Worm (Caenorhabditis elegans) whole organism, late embryonic: Measurements from ENCODE around the gene C03B1.17.

ENCODE experiments used
- F13H6.1 ChIP-seq: sonication (generic microtip); optimal IDR thresholded peaks from 2 replicates; lab custom pipeline; 2016; ENCODE audit warnings: missing genetic modification characterization, missing compliant biosample characterization
- Y22D7AL.16 ChIP-seq: sonication (generic microtip); optimal IDR thresholded peaks from 2 replicates; lab custom pipeline; 2016; ENCODE audit warnings: missing genetic modification characterization, missing compliant biosample characterization
- ama-1 ChIP-seq: fragments of 150-350 bp; optimal IDR thresholded peaks from 2 replicates; lab custom pipeline; 2014
- ceh-19 ChIP-seq: fragments of 200-800 bp; sonication (Bioruptor generic); optimal IDR thresholded peaks from 2 replicates; lab custom pipeline; 2018; ENCODE audit warnings: mild to moderate bottlenecking, missing genetic modification characterization, missing compliant biosample characterization
- ceh-45 ChIP-seq: fragments of 200-800 bp; sonication (Bioruptor generic); IDR thresholded peaks from 2 replicates; pipeline ENCODE4 v1.3.6; 2022; ENCODE audit warnings: missing genetic modification reagents, missing genetic modification characterization, missing compliant biosample characterization
- dmd-4 ChIP-seq: sonication (generic microtip); optimal IDR thresholded peaks from 2 replicates; lab custom pipeline; 2016; ENCODE audit warnings: borderline replicate concordance, missing genetic modification characterization, missing compliant biosample characterization
- gmeb-2 ChIP-seq: sonication (generic microtip); optimal IDR thresholded peaks from 2 replicates; lab custom pipeline; 2016; ENCODE audit warnings: missing genetic modification characterization, inconsistent platforms, missing compliant biosample characterization
- madf-2 ChIP-seq: sonication (generic microtip); optimal IDR thresholded peaks from 2 replicates; lab custom pipeline; 2017; ENCODE audit warnings: missing genetic modification characterization, missing compliant biosample characterization
- nhr-11 ChIP-seq: fragments of 150-350 bp; optimal IDR thresholded peaks from 2 replicates; lab custom pipeline; 2014; ENCODE audit warnings: missing biosample characterization, missing genetic modification characterization
- pag-3 ChIP-seq: sonication (generic microtip); optimal IDR thresholded peaks from 2 replicates; lab custom pipeline; 2016; ENCODE audit warnings: missing compliant biosample characterization, missing genetic modification characterization, borderline replicate concordance
- pqm-1 ChIP-seq: sonication (generic microtip); optimal IDR thresholded peaks from 2 replicates; lab custom pipeline; 2016; ENCODE audit warnings: missing genetic modification characterization, missing compliant biosample characterization
- ref-2 ChIP-seq: sonication (generic microtip); optimal IDR thresholded peaks from 2 replicates; lab custom pipeline; 2016; ENCODE audit warnings: missing genetic modification characterization, missing compliant biosample characterization
- rnt-1 ChIP-seq: sonication (generic microtip); optimal IDR thresholded peaks from 2 replicates; lab custom pipeline; 2016; ENCODE audit warnings: missing genetic modification characterization, missing compliant biosample characterization
- zip-5 ChIP-seq: sonication (generic microtip); optimal IDR thresholded peaks from 2 replicates; lab custom pipeline; 2016; ENCODE audit warnings: missing genetic modification characterization, missing compliant biosample characterization

- TF ChIP-seq pag-3 (tag; lab: Kevin White, UChicago) = no peak
- TF ChIP-seq ref-2 = no peak
- no peak for TF ChIP-seq ceh-45 (GFP tag; lab: Robert Waterston, UW)
- no peak for TF ChIP-seq Y22D7AL.16 (tag; lab: Kevin White, UChicago)
- TF ChIP-seq nhr-11 (tag; lab: Kevin White, UChicago) = no peak
- no peak for TF ChIP-seq dmd-4 (tag; lab: Kevin White, UChicago)
- no peak for TF ChIP-seq rnt-1 (tag; lab: Kevin White, UChicago)
- TF ChIP-seq F13H6.1 = no peak
- TF ChIP-seq gmeb-2 = no peak
- TF ChIP-seq pqm-1 = no peak
- TF ChIP-seq ceh-19 (GFP tag; lab: Kevin White, UChicago) = no peak
- no peak for TF ChIP-seq ama-1 (lab: Kevin White, UChicago)
- TF ChIP-seq zip-5 (tag; lab: Kevin White, UChicago) = no peak
- TF ChIP-seq madf-2 (tag; lab: Kevin White, UChicago) = no peak
Measured at ce11 chrX:6353763-6354162, 19.7 kb upstream of the C03B1.17 start.
